Worm (Caenorhabditis elegans) whole organism, late embryonic: Measurements from ENCODE around the gene C52E2.3.

Experiments used
- K09A11.1 ChIP-seq: sonication (generic microtip); optimal IDR thresholded peaks from 2 replicates; lab custom pipeline; 2017; ENCODE audit warnings: antibody characterized with exemption, mild to moderate bottlenecking, missing genetic modification characterization, missing compliant biosample characterization; ENCODE audit not compliant: insufficient read depth
- ahr-1 ChIP-seq: sonication (generic microtip); optimal IDR thresholded peaks from 2 replicates; lab custom pipeline; 2016; ENCODE audit warnings: missing genetic modification characterization, missing compliant biosample characterization
- ama-1 ChIP-seq: fragments of 150-350 bp; optimal IDR thresholded peaks from 2 replicates; lab custom pipeline; 2014
- ceh-14 ChIP-seq: sonication (generic microtip); optimal IDR thresholded peaks from 2 replicates; lab custom pipeline; 2016; ENCODE audit warnings: missing genotype, missing genetic modification characterization, missing compliant biosample characterization
- ceh-18 ChIP-seq: sonication (generic microtip); optimal IDR thresholded peaks from 2 replicates; lab custom pipeline; 2016; ENCODE audit warnings: missing genetic modification characterization, missing compliant biosample characterization
- ceh-45 ChIP-seq: fragments of 200-800 bp; sonication (Bioruptor generic); IDR thresholded peaks from 2 replicates; pipeline ENCODE4 v1.3.6; 2022; ENCODE audit warnings: missing genetic modification reagents, missing genetic modification characterization, missing compliant biosample characterization
- ceh-48 ChIP-seq: sonication (generic microtip); optimal IDR thresholded peaks from 2 replicates; lab custom pipeline; 2016; ENCODE audit warnings: missing genetic modification characterization, inconsistent platforms, missing compliant biosample characterization
- che-1 ChIP-seq: sonication (generic microtip); optimal IDR thresholded peaks from 2 replicates; lab custom pipeline; 2016; ENCODE audit warnings: mild to moderate bottlenecking, missing genetic modification characterization, missing compliant biosample characterization
- dve-1 ChIP-seq: sonication (generic microtip); optimal IDR thresholded peaks from 2 replicates; lab custom pipeline; 2017; ENCODE audit warnings: antibody characterized with exemption, mild to moderate bottlenecking, missing genetic modification characterization, missing compliant biosample characterization
- elt-2 ChIP-seq: sonication (generic microtip); optimal IDR thresholded peaks from 2 replicates; lab custom pipeline; 2016; ENCODE audit warnings: missing genetic modification reagents, missing genetic modification characterization, missing compliant biosample characterization
- fax-1 ChIP-seq: sonication (generic microtip); optimal IDR thresholded peaks from 2 replicates; lab custom pipeline; 2016; ENCODE audit warnings: missing genotype, missing genetic modification characterization, missing compliant biosample characterization
- hlh-15 ChIP-seq: sonication (generic microtip); optimal IDR thresholded peaks from 2 replicates; lab custom pipeline; 2016; ENCODE audit warnings: missing genetic modification characterization, missing compliant biosample characterization
- hlh-30 ChIP-seq: sonication (generic microtip); optimal IDR thresholded peaks from 2 replicates; lab custom pipeline; 2017; ENCODE audit warnings: antibody characterized with exemption, missing genetic modification characterization, missing compliant biosample characterization; ENCODE audit not compliant: insufficient read depth
- hlh-8 ChIP-seq: sonication (generic microtip); optimal IDR thresholded peaks from 2 replicates; lab custom pipeline; 2016; ENCODE audit warnings: missing genotype, missing genetic modification characterization, missing compliant biosample characterization
- madf-2 ChIP-seq: sonication (generic microtip); optimal IDR thresholded peaks from 2 replicates; lab custom pipeline; 2017; ENCODE audit warnings: missing genetic modification characterization, missing compliant biosample characterization
- mec-3 ChIP-seq: sonication (generic microtip); optimal IDR thresholded peaks from 2 replicates; lab custom pipeline; 2016; ENCODE audit warnings: borderline replicate concordance, missing genetic modification characterization, missing compliant biosample characterization
- nfya-1 ChIP-seq: sonication (generic microtip); optimal IDR thresholded peaks from 2 replicates; lab custom pipeline; 2017; ENCODE audit warnings: missing genetic modification characterization, mild to moderate bottlenecking, missing compliant biosample characterization, antibody characterized with exemption, moderate library complexity
- nhr-232 ChIP-seq: sonication (generic microtip); optimal IDR thresholded peaks from 2 replicates; lab custom pipeline; 2016; ENCODE audit warnings: missing genetic modification characterization, missing compliant biosample characterization
- pat-9 ChIP-seq: fragments of 200-800 bp; sonication (Bioruptor generic); optimal IDR thresholded peaks from 2 replicates; lab custom pipeline; 2018; ENCODE audit warnings: mild to moderate bottlenecking, missing genetic modification characterization, moderate library complexity, missing compliant biosample characterization
- pha-2 ChIP-seq: sonication (generic microtip); optimal IDR thresholded peaks from 2 replicates; lab custom pipeline; 2017; ENCODE audit warnings: mild to moderate bottlenecking, missing genetic modification characterization, missing compliant biosample characterization
- rnt-1 ChIP-seq: sonication (generic microtip); optimal IDR thresholded peaks from 2 replicates; lab custom pipeline; 2016; ENCODE audit warnings: missing genetic modification characterization, missing compliant biosample characterization
- sox-2 ChIP-seq: fragments of 200-800 bp; sonication (Bioruptor generic); IDR thresholded peaks from 2 replicates; pipeline ENCODE4 v1.3.6; 2022; ENCODE audit warnings: missing genetic modification reagents, missing genetic modification characterization, missing compliant biosample characterization
- sox-4 ChIP-seq: sonication (generic microtip); optimal IDR thresholded peaks from 2 replicates; lab custom pipeline; 2017; ENCODE audit warnings: mild to moderate bottlenecking, missing genetic modification characterization, inconsistent platforms, missing compliant biosample characterization
- syd-9 ChIP-seq: sonication (generic microtip); optimal IDR thresholded peaks from 2 replicates; lab custom pipeline; 2016; ENCODE audit warnings: mild to moderate bottlenecking, missing genetic modification characterization, moderate library complexity, missing compliant biosample characterization
- tbx-7 ChIP-seq: sonication (generic microtip); optimal IDR thresholded peaks from 2 replicates; lab custom pipeline; 2016; ENCODE audit warnings: missing genotype, missing genetic modification characterization, missing compliant biosample characterization
- ttx-3 ChIP-seq: sonication (generic microtip); optimal IDR thresholded peaks from 2 replicates; lab custom pipeline; 2016; ENCODE audit warnings: missing genetic modification reagents, missing genetic modification characterization, missing compliant biosample characterization
- unc-3 ChIP-seq, 2 experiments: fragments of 200-800 bp in 1 of 2; sonication (Bioruptor generic) in 1 of 2; sonication (generic microtip) in 1 of 2; conservative IDR thresholded peaks in 1 of 2; optimal IDR thresholded peaks in 1 of 2; 2 replicates each; pipeline versions ENCODE4 v1.3.6 to Lab custom; 2016 to 2022; ENCODE audit warnings: missing compliant biosample characterization in 2 of 2, missing genetic modification characterization in 2 of 2, missing genetic modification reagents in 1 of 2
- unc-55 ChIP-seq: sonication (generic microtip); optimal IDR thresholded peaks from 2 replicates; lab custom pipeline; 2017; ENCODE audit warnings: missing biosample characterization, missing genetic modification reagents, missing genetic modification characterization
- ztf-16 ChIP-seq: sonication (generic microtip); optimal IDR thresholded peaks from 2 replicates; lab custom pipeline; 2017; ENCODE audit warnings: missing genetic modification characterization, missing compliant biosample characterization

The C52E2.3 gene

ce11 chrII:1850840-1851294 is at the start of gene C52E2.3:
Gene C52E2.3 (plus strand): TSS chrII:1851244.
- TF ChIP-seq K09A11.1 (tag; lab: Kevin White, UChicago) = no peak
- peak; percentile 89 for TF ChIP-seq elt-2 (tag; lab: Kevin White, UChicago)

ce11 chrII:1806358-1806757 is 44.7 kb upstream of the C52E2.3 start, which contains the start of gene C08F1.12:
Gene C08F1.12 (minus strand): TSS chrII:1806458.
- no peak for TF ChIP-seq pat-9 (tag; lab: Kevin White, UChicago)

ce11 chrII:1808217-1808616 is 42.8 kb upstream of the C52E2.3 start, which contains the start of gene C08F1.8:
Gene C08F1.8 (minus strand): TSS chrII:1808317.
- TF ChIP-seq hlh-30 (peak; percentile 42), ahr-1 (tag; lab: Kevin White, UChicago) (no peak)

ce11 chrII:1816053-1816452 is 35.0 kb upstream of the C52E2.3 start:
- no peak for TF ChIP-seq ceh-48 (tag; lab: Kevin White, UChicago)
- no peak for TF ChIP-seq pha-2 (tag; lab: Kevin White, UChicago)
- no peak for TF ChIP-seq fax-1
- no peak for TF ChIP-seq hlh-15
- no peak for TF ChIP-seq nfya-1 (tag; lab: Kevin White, UChicago)
- no peak for TF ChIP-seq ceh-18 (tag; lab: Kevin White, UChicago)
- no peak for TF ChIP-seq ztf-16
- no peak for TF ChIP-seq ttx-3 (tag; lab: Kevin White, UChicago)
- TF ChIP-seq tbx-7 (tag; lab: Kevin White, UChicago) = no peak
- TF ChIP-seq che-1 (tag; lab: Kevin White, UChicago) = no peak
- TF ChIP-seq madf-2 (tag; lab: Kevin White, UChicago) = no peak
- no peak for TF ChIP-seq ceh-14 (tag; lab: Kevin White, UChicago)
- no peak for TF ChIP-seq rnt-1 (tag; lab: Kevin White, UChicago)
- TF ChIP-seq mec-3 (tag; lab: Kevin White, UChicago) = no peak
- TF ChIP-seq ceh-45 (GFP tag; lab: Robert Waterston, UW) = no peak
- TF ChIP-seq sox-2 = no peak
- TF ChIP-seq ama-1 = no peak
- no peak for TF ChIP-seq unc-3 (GFP tag; conservative IDR thresholded peaks at IDR 0.05; lab: Robert Waterston, UW)
- no peak for TF ChIP-seq unc-3 (tag; optimal IDR thresholded peaks at IDR 0.05; lab: Kevin White, UChicago)

ce11 chrII:1818300-1818699 is 32.7 kb upstream of the C52E2.3 start, which contains the start of gene fbxb-10:
Gene fbxb-10 (minus strand): TSS chrII:1818400.
- TF ChIP-seq nhr-232 (tag; lab: Kevin White, UChicago) = no peak
- TF ChIP-seq unc-55 (GFP tag; lab: Kevin White, UChicago) = no peak
- TF ChIP-seq ahr-1 (tag; lab: Kevin White, UChicago) = no peak

- TF ChIP-seq syd-9 (tag; lab: Kevin White, UChicago) = no peak
- TF ChIP-seq hlh-8 (tag; lab: Kevin White, UChicago) = no peak
- TF ChIP-seq sox-4 (tag; lab: Kevin White, UChicago) = no peak
- peak; percentile 87 for TF ChIP-seq elt-2 (tag; lab: Kevin White, UChicago)
- peak; percentile 12 for TF ChIP-seq dve-1 (tag; lab: Kevin White, UChicago)
- no peak for TF ChIP-seq rnt-1 (tag; lab: Kevin White, UChicago)
- no peak for TF ChIP-seq nhr-232 (tag; lab: Kevin White, UChicago)
- TF ChIP-seq ceh-48 (tag; lab: Kevin White, UChicago) = no peak
Observed at ce11 chrII:1819944-1820570, 31.0 kb upstream of the C52E2.3 start, which contains the start of gene fbxc-19. Gene fbxc-19 (plus strand): TSS chrII:1820479.
